Worm (Caenorhabditis elegans) whole organism, L4/young adult: ENCODE results near the gene K02F6.7.

ENCODE experiments used
- W03F9.2 ChIP-seq: fragments of 150-350 bp; optimal IDR thresholded peaks from 2 replicates; lab custom pipeline; 2014; ENCODE audit warnings: missing biosample characterization, missing genetic modification characterization
- dao-5 ChIP-seq: sonication (generic microtip); optimal IDR thresholded peaks from 2 replicates; lab custom pipeline; 2016; ENCODE audit warnings: missing genotype, missing genetic modification characterization, moderate library complexity, missing compliant biosample characterization
- him-1 ChIP-seq: sonication (generic microtip); optimal IDR thresholded peaks from 2 replicates; lab custom pipeline; 2016; ENCODE audit warnings: missing genotype, missing genetic modification reagents, missing genetic modification characterization, missing compliant biosample characterization

DNA sequence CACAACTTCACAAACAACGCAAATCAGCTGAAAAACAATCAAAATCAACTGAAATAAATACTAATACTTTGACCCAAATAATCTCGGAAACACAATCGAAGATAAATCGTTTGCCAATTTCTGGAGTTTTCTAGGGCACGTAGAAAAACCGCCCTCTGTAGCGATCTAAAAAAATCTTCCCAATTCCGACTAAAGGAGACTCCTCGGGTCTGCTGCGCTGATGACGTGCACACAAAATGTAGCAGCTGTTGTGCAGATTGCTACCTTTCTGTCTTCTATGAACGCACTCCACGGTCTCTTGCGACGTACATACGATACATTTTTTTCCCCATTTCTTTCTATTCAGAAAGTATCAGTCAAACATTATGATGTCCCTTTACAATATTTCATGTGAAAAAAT lies 49.3 kb downstream of the K02F6.7 start, which contains the start of gene F53G2.1:
- TF ChIP-seq W03F9.2 (tag; lab: Kevin White, UChicago) (no peak), him-1 (tag; lab: Kevin White, UChicago) (no peak), dao-5 (tag; lab: Kevin White, UChicago) (no peak)
